Worm (Caenorhabditis elegans) whole organism, L4 larva: Measurements from ENCODE around the gene tsp-10.

Experiments used
- jun-1 ChIP-seq: fragments of 150-350 bp; optimal IDR thresholded peaks from 2 replicates; lab custom pipeline; 2014; ENCODE audit warnings: missing biosample characterization, missing genetic modification reagents, missing genetic modification characterization
- lin-15B ChIP-seq: fragments of 150-350 bp; sonication (generic microtip); optimal IDR thresholded peaks from 3 replicates; lab custom pipeline; 2014; ENCODE audit warnings: missing biosample characterization, missing genetic modification characterization
- lsy-2 ChIP-seq, 2 experiments: fragments of 150-350 bp in 1 of 2; sonication (generic microtip) in 1 of 2; optimal IDR thresholded peaks; 2 replicates each; lab custom pipeline; 2014 to 2017; ENCODE audit warnings: missing biosample characterization in 2 of 2, missing genetic modification characterization in 2 of 2

- TF ChIP-seq lsy-2 (tag; optimal IDR thresholded peaks at IDR 0.05; lab: Kevin White, UChicago) = no peak
- TF ChIP-seq jun-1 (tag; lab: Kevin White, UChicago) = no peak
- TF ChIP-seq lin-15B = no peak
These were observed 10.9 kb downstream of the tsp-10 start, which contains the start of gene T14B4.8 for ce11 chrII:6729331-6729730.
